Fruit fly (Drosophila melanogaster) whole organism, larva: ENCODE measurements around the gene CG10177.

Experiments used
- noc ChIP-seq: fragments of 200-800 bp; sonication (Bioruptor generic); optimal IDR thresholded peaks from 3 replicates; lab custom pipeline; 2019; ENCODE audit warnings: missing biosample characterization, mild to moderate bottlenecking, missing genetic modification characterization, moderate library complexity

CG10177 gene

dm6 chr3R:23504760-23505159 is 16.6 kb downstream of the CG10177 start:
- TF ChIP-seq noc (tag; lab: Kevin White, UChicago), result no peak

dm6 chr3R:23503511-23503910 is 17.9 kb downstream of the CG10177 start:
- TF ChIP-seq noc (tag; lab: Kevin White, UChicago), result no peak

- TF ChIP-seq noc (tag; lab: Kevin White, UChicago), result no peak
These were observed 24.1 kb downstream of the CG10177 start for dm6 chr3R:23497241-23497640.

- no peak for TF ChIP-seq noc (tag; lab: Kevin White, UChicago)
These were observed 24.9 kb downstream of the CG10177 start for dm6 chr3R:23496488-23496887.

dm6 chr3R:23487201-23487600 is 34.2 kb downstream of the CG10177 start, which contains the start of gene Ir94h:
TSS of gene Ir94h (plus strand) at chr3R:23487501.
- no peak for TF ChIP-seq noc (tag; lab: Kevin White, UChicago)

- TF ChIP-seq noc (tag; lab: Kevin White, UChicago), result no peak
These were observed 34.6 kb downstream of the CG10177 start for dm6 chr3R:23486743-23487142.

- no peak for TF ChIP-seq noc (tag; lab: Kevin White, UChicago)
These were observed 37.8 kb downstream of the CG10177 start, which contains the start of gene Ir94g for dm6 chr3R:23483563-23483962. TSS of gene Ir94g (plus strand) at chr3R:23483863.

dm6 chr3R:23481249-23481915 is 40.0 kb downstream of the CG10177 start, which contains the start of gene Ir94f:
TSS of gene Ir94f (plus strand) at chr3R:23481865.
- no peak for TF ChIP-seq noc (tag; lab: Kevin White, UChicago)

dm6 chr3R:23476085-23476484 is 45.3 kb downstream of the CG10177 start:
- TF ChIP-seq noc (tag; lab: Kevin White, UChicago), result no peak

- TF ChIP-seq noc (tag; lab: Kevin White, UChicago), result no peak
These were observed 49.1 kb downstream of the CG10177 start, which contains the start of gene CG4374 for dm6 chr3R:23472011-23472958. TSS of gene CG4374 (minus strand) at chr3R:23472278.
